Worm (Caenorhabditis elegans) whole organism, L3 larva: Measurements from ENCODE around the gene F54D10.8.

ENCODE experiments used
- aly-2 ChIP-seq: fragments of 150-350 bp; optimal IDR thresholded peaks from 2 replicates; lab custom pipeline; 2014; ENCODE audit warnings: missing biosample characterization, missing genetic modification characterization
- ama-1 ChIP-seq: fragments of 150-350 bp; optimal IDR thresholded peaks from 2 replicates; lab custom pipeline; 2018
- ceh-82 ChIP-seq: fragments of 150-350 bp; optimal IDR thresholded peaks from 2 replicates; lab custom pipeline; 2014; ENCODE audit warnings: missing biosample characterization, missing genetic modification characterization
- ceh-9 ChIP-seq: sonication (generic microtip); optimal IDR thresholded peaks from 2 replicates; lab custom pipeline; 2018; ENCODE audit warnings: missing biosample characterization, missing genetic modification characterization
- fkh-10 ChIP-seq: sonication (generic microtip); optimal IDR thresholded peaks from 2 replicates; lab custom pipeline; 2017; ENCODE audit warnings: missing biosample characterization, missing genetic modification reagents, missing genetic modification characterization
- mdl-1 ChIP-seq: fragments of 150-350 bp; optimal IDR thresholded peaks from 2 replicates; lab custom pipeline; 2014; ENCODE audit warnings: missing biosample characterization, missing genetic modification characterization
- nhr-12 ChIP-seq: fragments of 150-350 bp; optimal IDR thresholded peaks from 2 replicates; lab custom pipeline; 2014; ENCODE audit warnings: missing biosample characterization, missing genetic modification characterization
- nhr-28 ChIP-seq: fragments of 150-350 bp; optimal IDR thresholded peaks from 2 replicates; lab custom pipeline; 2014; ENCODE audit warnings: missing biosample characterization, missing genetic modification characterization
- nhr-67 ChIP-seq: fragments of 150-350 bp; optimal IDR thresholded peaks from 2 replicates; lab custom pipeline; 2014; ENCODE audit warnings: missing biosample characterization, missing genetic modification characterization
- nhr-77 ChIP-seq: fragments of 150-350 bp; optimal IDR thresholded peaks from 2 replicates; lab custom pipeline; 2014; ENCODE audit warnings: missing biosample characterization, missing genetic modification characterization
- sea-2 ChIP-seq: fragments of 150-350 bp; sonication (generic microtip); optimal IDR thresholded peaks from 4 replicates; lab custom pipeline; 2014; ENCODE audit warnings: missing biosample characterization, missing genetic modification reagents, missing genetic modification characterization
- snpc-4 ChIP-seq: fragments of 150-350 bp; optimal IDR thresholded peaks from 2 replicates; lab custom pipeline; 2014; ENCODE audit warnings: missing biosample characterization, missing genetic modification characterization
- tbx-2 ChIP-seq: sonication (generic microtip); optimal IDR thresholded peaks from 2 replicates; lab custom pipeline; 2016; ENCODE audit warnings: mild to moderate bottlenecking, missing genetic modification characterization, missing compliant biosample characterization
- unc-62 ChIP-seq: fragments of 150-350 bp; sonication (generic microtip); optimal IDR thresholded peaks from 4 replicates; lab custom pipeline; 2014; ENCODE audit warnings: missing biosample characterization, missing genetic modification reagents, missing genetic modification characterization

DNA sequence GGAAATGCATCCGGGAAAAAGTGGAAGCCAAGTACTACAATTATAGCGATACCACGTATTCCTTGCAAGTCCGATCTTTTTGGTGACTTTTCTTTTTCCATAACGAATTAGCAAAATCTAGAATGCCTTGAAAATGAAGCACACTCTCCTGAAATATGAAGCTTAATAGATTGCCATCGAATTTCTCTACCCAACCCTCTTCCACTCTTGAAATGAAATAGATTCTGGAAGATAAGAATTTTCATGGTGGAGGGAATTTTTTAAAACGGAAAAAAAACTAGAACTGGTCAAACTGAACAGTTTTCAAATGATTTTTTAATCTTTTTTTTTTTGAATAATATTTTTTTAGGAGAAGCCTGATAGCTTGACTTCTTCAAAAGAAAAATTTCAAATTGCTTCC is 33.1 kb upstream of the F54D10.8 start, which contains the start of gene oac-11:
- no peak for TF ChIP-seq fkh-10 (GFP tag; lab: Kevin White, UChicago)
- no peak for TF ChIP-seq mdl-1
- no peak for TF ChIP-seq ceh-9 (tag; lab: Kevin White, UChicago)
- TF ChIP-seq nhr-77 (tag; lab: Kevin White, UChicago) = no peak
- no peak for TF ChIP-seq unc-62 (GFP tag; lab: Kevin White, UChicago)
- no peak for TF ChIP-seq aly-2
- no peak for TF ChIP-seq ama-1
- TF ChIP-seq nhr-12 (tag; lab: Kevin White, UChicago) = no peak
- TF ChIP-seq nhr-67 (tag; lab: Kevin White, UChicago) = no peak
- no peak for TF ChIP-seq ceh-82 (tag; lab: Kevin White, UChicago)
- TF ChIP-seq nhr-28 (tag; lab: Kevin White, UChicago) = no peak
- no peak for TF ChIP-seq tbx-2
- no peak for TF ChIP-seq snpc-4 (tag; lab: Kevin White, UChicago)
- no peak for TF ChIP-seq sea-2 (GFP tag; lab: Kevin White, UChicago)
